Fruit fly (Drosophila melanogaster): ENCODE data around the gene TwdlY.
A peak's percentile ranks its signal among the peaks of the same experiment; 100 is the strongest.

The TwdlY gene

dm6 chrX:16772882-16773827, 38.4 kb downstream of the TwdlY start (continued):
- no peak for TF ChIP-seq pita (GFP tag; optimal IDR thresholded peaks at IDR 0.05)
- peak; percentile 35 for TF ChIP-seq CG13775 (GFP tag; optimal IDR thresholded peaks at IDR 0.05)
- no peak for TF ChIP-seq Dbx (GFP tag; IDR thresholded peaks at IDR 0.05)
- TF ChIP-seq CG2129 (GFP tag; IDR thresholded peaks at IDR 0.05; ENCODE audit: partially characterized antibody): no peak
- TF ChIP-seq CG13624 (GFP tag; optimal IDR thresholded peaks at IDR 0.05): peak; percentile 52
- peak; percentile 30 for TF ChIP-seq nerfin-1 (tag; optimal IDR thresholded peaks at IDR 0.05)
- no peak for TF ChIP-seq CG12769 (tag; optimal IDR thresholded peaks at IDR 0.05)
- 0 out of 2 replicates have a peak, but pooled peaks have one; percentile 15 for TF ChIP-seq ro (GFP tag; IDR thresholded peaks at IDR 0.05)
- peak; percentile 52 for TF ChIP-seq CG14441 (GFP tag; IDR thresholded peaks at IDR 0.05)
- TF ChIP-seq CG31224 (GFP tag; IDR thresholded peaks at IDR 0.05): no peak

- TF ChIP-seq D19A (tag; optimal IDR thresholded peaks at IDR 0.05): no peak
- TF ChIP-seq CG11456 (GFP tag; IDR thresholded peaks at IDR 0.05): no peak
- TF ChIP-seq twi (tag; optimal IDR thresholded peaks at IDR 0.05): peak; percentile 95
- no peak for TF ChIP-seq CG10462 (GFP tag; optimal IDR thresholded peaks at IDR 0.05)
- no peak for TF ChIP-seq slp2 (GFP tag; optimal IDR thresholded peaks at IDR 0.05)
- TF ChIP-seq Fer2 (tag; optimal IDR thresholded peaks at IDR 0.05): no peak
- TF ChIP-seq cad (GFP tag; optimal IDR thresholded peaks at IDR 0.05): no peak
- no peak for TF ChIP-seq CG33557 (GFP tag; optimal IDR thresholded peaks at IDR 0.05)
- TF ChIP-seq CG4404 (GFP tag; IDR thresholded peaks at IDR 0.05): no peak
- TF ChIP-seq CG12236 (GFP tag; optimal IDR thresholded peaks at IDR 0.05): no peak
- TF ChIP-seq Dad (GFP tag; optimal IDR thresholded peaks at IDR 0.05): no peak
- TF ChIP-seq CG6765 (GFP tag; optimal IDR thresholded peaks at IDR 0.05): no peak
- TF ChIP-seq mld (GFP tag; IDR thresholded peaks at IDR 0.05; ENCODE audit: partially characterized antibody): no peak
- TF ChIP-seq bigmax (GFP tag; optimal IDR thresholded peaks at IDR 0.05): no peak
- peak; percentile 12; the same call in 1 of the 3 replicates for TF ChIP-seq CG2199 (GFP tag; IDR thresholded peaks at IDR 0.05)
- TF ChIP-seq CG18476 (GFP tag; optimal IDR thresholded peaks at IDR 0.05): no peak
- TF ChIP-seq mam (GFP tag; optimal IDR thresholded peaks at IDR 0.05): no peak
- no peak for TF ChIP-seq CG17359 (tag; optimal IDR thresholded peaks at IDR 0.05)
- no peak for TF ChIP-seq CG7963 (GFP tag; IDR thresholded peaks at IDR 0.05; ENCODE audit: partially characterized antibody)
- no peak for TF ChIP-seq gsb-n (tag; optimal IDR thresholded peaks at IDR 0.05)
- TF ChIP-seq jigr1 (GFP tag; IDR thresholded peaks at IDR 0.05): no peak
- TF ChIP-seq CG17829 (tag; optimal IDR thresholded peaks at IDR 0.05): no peak
- TF ChIP-seq ftz-f1 (GFP tag; optimal IDR thresholded peaks at IDR 0.05): no peak
- peak; percentile 19 for TF ChIP-seq cg (GFP tag; optimal IDR thresholded peaks at IDR 0.05)
- no peak for TF ChIP-seq CG15011 (GFP tag; optimal IDR thresholded peaks at IDR 0.05)
- no peak for TF ChIP-seq CG9215 (GFP tag; IDR thresholded peaks at IDR 0.05)
- TF ChIP-seq Hr51 (GFP tag; optimal IDR thresholded peaks at IDR 0.05): no peak
- TF ChIP-seq Aef1 (GFP tag; IDR thresholded peaks at IDR 0.05): no peak
- TF ChIP-seq CG2875 (GFP tag; optimal IDR thresholded peaks at IDR 0.05): no peak
- TF ChIP-seq Dip3 (GFP tag; optimal IDR thresholded peaks at IDR 0.05): no peak
- no peak for TF ChIP-seq knrl (GFP tag; IDR thresholded peaks at IDR 0.05; ENCODE audit: partially characterized antibody)
- no peak for TF ChIP-seq CG42726 (GFP tag; IDR thresholded peaks at IDR 0.05; ENCODE audit: partially characterized antibody)
- no peak for TF ChIP-seq E2f2 (GFP tag; IDR thresholded peaks at IDR 0.05)
- TF ChIP-seq CG10147 (GFP tag; optimal IDR thresholded peaks at IDR 0.05): no peak
- no peak for TF ChIP-seq dysf (GFP tag; IDR thresholded peaks at IDR 0.05)
- TF ChIP-seq CG17912 (GFP tag; optimal IDR thresholded peaks at IDR 0.05): no peak
Measured at dm6 chrX:16774201-16775061, 39.7 kb downstream of the TwdlY start.

All from whole organism, embryonic.